Fruit fly (Drosophila melanogaster): ENCODE data around the gene CG10555.
A peak's percentile ranks its signal among the peaks of the same experiment; 100 is the strongest.

The CG10555 gene

DNA sequence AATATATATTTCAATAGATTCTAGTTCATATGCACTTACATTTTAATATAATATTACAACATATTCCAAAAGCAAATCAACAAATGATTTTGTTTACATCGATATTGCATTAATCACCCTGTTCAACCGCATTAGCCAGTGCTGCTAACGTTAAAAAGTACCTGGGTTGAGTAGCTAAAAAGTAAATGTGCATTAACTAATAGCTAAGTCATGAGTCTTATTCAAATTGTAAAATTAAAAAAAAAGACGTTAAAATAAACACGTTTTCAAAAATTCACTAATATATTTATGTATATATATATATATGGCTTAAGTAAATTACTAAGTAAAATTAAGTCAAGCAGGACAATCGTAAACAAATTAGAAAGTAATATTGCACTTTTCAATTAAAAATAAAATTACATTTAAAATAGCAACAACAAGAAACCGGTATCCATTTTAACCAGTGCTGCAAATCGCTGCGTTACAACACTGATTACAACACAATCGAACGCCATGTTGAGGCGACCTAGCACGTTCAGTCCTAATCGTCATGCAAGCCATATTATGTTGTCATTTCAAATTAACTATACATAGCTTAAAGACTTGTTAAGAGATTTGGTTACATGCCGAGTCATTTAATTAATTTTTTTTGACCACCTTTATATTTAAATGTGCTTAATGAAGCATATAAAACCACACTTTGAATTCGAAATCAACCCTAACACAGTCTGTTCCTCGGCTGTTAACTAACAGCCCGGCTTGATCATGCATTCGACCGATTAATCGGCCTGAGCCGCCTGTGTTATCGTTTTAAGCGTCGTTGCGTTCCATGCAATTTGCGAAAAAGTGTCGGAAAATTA lies at the start of gene CG10555:
CG10555 (plus strand) TSS at position 764 of the 842 bp plus-strand sequence.
- TF ChIP-seq CG8478 (optimal IDR thresholded peaks at IDR 0.05) (no peak), pan (optimal IDR thresholded peaks at IDR 0.05) (no peak), usp (GFP tag; optimal IDR thresholded peaks at IDR 0.05) (no peak), EcR (GFP tag; optimal IDR thresholded peaks at IDR 0.05) (no peak), psq (optimal IDR thresholded peaks at IDR 0.05) (no peak), Dll (optimal IDR thresholded peaks at IDR 0.05) (no peak)

DNA sequence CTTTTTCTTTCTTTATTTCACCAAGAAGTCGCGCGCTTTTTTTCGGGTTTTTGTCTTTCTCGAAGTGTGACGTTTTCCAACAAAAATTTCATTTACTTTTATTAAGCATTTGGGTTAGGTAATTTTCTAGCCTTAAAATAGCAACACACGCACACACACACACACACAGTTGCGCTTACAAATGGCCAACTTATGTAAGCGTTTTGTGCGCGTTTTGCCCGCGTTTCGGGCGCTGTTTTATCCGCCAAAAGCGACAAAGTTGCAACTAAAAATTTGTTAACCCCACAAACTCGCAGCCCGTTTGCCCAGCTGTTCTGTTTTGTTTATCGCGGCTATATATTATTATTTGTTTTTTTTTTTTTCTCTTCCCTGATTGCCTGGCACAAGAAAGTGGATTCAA lies 32.4 kb upstream of the CG10555 start:
- TF ChIP-seq psq (optimal IDR thresholded peaks at IDR 0.05) (no peak), Dll (optimal IDR thresholded peaks at IDR 0.05) (no peak)

DNA sequence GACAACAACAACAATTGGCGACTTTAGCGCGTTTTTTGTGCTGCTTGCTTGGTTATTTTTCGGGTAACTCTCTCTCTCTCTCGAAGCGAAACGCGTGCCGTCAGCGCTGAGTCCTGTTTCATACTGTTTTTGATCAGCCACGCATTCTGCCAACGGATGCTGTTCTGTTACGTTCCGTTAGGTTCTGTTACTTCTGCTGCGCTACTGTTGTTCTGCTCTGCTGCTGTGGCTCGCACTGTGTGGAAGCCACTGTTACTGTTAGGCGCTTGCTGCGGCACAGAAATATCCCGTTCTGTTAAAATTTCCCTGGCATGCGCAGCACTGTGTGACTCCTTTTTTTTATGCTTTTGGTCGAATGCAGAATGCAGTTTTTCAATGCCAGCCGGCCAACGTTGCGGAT lies 31.7 kb upstream of the CG10555 start, which contains the start of gene nAChRalpha3:
nAChRalpha3 (minus strand) TSS at position 101 of the 400 bp plus-strand sequence.
- TF ChIP-seq Dll (optimal IDR thresholded peaks at IDR 0.05): no peak
- no peak for TF ChIP-seq CG8478 (optimal IDR thresholded peaks at IDR 0.05)
- no peak for TF ChIP-seq pan (optimal IDR thresholded peaks at IDR 0.05)

DNA sequence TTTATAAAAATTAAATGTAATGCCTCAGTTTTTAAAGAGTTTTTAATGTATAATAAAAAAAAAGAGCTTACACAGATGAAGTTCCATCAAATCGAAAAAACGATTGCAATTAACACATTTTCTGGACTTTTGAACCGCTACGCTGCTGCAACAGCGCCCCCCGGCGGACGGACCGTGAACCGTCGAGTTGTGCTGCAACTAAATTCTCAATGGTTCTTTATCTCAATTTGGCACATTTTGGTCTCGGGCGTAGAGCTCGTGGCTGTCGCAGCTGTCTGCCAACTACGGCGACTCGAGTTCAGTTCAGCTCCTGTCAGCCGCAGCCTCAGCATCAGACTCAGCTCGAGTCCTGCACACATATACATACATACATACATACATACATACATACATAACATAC lies 27.0 kb upstream of the CG10555 start:
- TF ChIP-seq Dll (optimal IDR thresholded peaks at IDR 0.05) (no peak), CG8478 (optimal IDR thresholded peaks at IDR 0.05) (no peak), psq (optimal IDR thresholded peaks at IDR 0.05) (no peak), EcR (GFP tag; optimal IDR thresholded peaks at IDR 0.05) (no peak), pan (optimal IDR thresholded peaks at IDR 0.05) (no peak), usp (GFP tag; optimal IDR thresholded peaks at IDR 0.05) (no peak)

DNA sequence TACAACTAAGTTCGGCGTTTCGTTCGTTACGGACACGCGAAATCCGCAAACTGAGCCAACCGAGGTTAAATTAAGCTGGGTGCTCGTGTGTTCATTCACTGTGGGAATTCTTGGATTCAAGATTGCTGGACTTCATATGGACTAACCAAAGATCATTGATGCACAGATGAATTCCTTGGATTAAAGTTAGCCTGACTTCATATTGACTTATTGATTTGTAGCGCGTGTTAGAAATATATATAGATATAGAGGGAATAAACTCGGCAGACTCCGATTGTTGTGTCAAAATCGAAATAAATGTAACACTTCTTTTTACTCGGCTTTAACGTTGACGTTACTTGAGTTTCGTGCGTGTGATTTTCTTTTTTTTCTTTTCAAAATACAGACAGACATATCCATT lies 13.3 kb upstream of the CG10555 start, which contains the start of gene CG1387:
CG1387 (plus strand) TSS at position 301 of the 400 bp plus-strand sequence.
- no peak for TF ChIP-seq CG8478 (optimal IDR thresholded peaks at IDR 0.05)

DNA sequence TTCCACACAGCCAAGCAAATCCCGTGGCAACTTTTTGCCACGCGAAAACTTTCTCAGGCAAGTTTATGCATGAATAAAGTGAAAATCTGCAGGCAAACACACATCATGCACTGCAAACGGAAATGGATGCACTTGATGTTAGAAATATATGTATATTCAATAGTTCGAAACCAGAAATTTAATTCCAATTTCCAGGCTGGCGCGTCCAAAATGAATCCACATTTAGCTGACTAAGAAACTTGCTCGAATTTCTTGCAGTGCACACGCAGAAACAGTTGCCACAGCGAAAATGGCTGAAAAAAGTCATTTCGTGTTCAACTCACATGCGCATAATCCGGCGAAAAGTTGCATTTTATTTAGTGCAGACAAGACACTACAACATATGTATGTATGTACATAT lies 2.1 kb upstream of the CG10555 start:
- no peak for TF ChIP-seq psq (optimal IDR thresholded peaks at IDR 0.05)
- TF ChIP-seq EcR (GFP tag; optimal IDR thresholded peaks at IDR 0.05): no peak

DNA sequence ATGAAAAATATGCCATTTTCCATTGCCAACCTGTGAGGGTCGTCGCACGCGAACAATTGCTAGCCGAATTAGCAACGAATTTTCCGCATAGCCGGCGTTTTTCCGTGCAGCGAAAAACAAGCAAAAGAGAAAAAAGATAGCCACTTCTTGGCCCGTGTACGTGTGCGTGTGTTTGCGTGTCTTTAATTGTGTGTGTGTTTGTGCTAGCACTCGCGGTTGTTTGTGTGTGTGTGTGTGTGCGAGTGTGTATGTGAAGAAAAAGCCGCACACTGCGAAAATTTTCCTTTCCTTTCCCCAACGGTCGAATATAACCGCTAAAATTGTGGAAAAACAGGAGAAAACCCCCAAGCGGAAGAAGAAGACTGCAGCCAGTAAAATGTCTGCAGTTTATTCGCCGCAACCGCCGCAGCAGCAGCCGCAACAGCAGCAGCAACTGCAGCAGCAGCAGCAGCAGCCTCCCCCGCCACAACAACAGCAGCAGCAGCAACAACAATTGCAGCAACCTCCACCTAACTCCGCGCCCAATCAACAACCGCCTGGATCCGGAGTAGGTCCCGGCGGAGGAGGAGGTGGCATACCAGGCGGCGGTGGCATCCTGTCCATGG lies 381 bp downstream of the CG10555 start:
- TF ChIP-seq CG8478 (optimal IDR thresholded peaks at IDR 0.05): no peak
- no peak for TF ChIP-seq psq (optimal IDR thresholded peaks at IDR 0.05)
- TF ChIP-seq usp (GFP tag; optimal IDR thresholded peaks at IDR 0.05): no peak
- no peak for TF ChIP-seq EcR (GFP tag; optimal IDR thresholded peaks at IDR 0.05)
- no peak for TF ChIP-seq Dll (optimal IDR thresholded peaks at IDR 0.05)
- TF ChIP-seq pan (optimal IDR thresholded peaks at IDR 0.05): no peak

DNA sequence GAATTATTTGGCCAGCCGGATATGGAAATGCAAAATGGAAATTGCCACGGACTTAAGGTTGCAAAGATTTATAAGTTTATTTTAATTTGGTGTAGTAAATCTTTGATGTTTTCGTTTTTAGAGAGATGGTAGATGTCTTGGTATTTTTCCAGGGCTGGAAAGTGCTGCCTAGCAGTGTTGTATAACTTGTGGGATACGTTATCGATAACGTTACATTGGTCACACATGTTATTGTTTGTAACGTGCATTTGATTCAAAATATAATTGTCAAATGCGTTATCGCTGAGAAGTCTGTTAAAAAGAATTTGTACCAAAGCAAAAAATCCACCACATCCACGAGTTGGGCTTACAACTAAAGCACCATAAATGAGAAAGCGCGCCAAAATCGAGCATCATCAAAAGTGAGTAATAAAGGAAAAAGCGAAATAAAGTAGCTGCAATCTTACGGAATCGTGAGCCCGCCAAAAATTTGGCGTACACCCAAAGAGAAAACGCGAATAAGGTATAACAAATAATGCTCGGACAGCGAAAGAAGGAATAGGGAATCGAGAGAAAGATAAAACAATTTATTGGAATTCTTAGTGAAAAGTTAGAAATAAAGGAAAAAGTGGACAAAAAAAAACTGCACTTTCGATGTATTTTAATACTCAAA lies 8.5 kb downstream of the CG10555 start, which contains the start of gene PIG-T:
PIG-T (minus strand) TSS at position 140 of the 652 bp plus-strand sequence.
- TF ChIP-seq psq (optimal IDR thresholded peaks at IDR 0.05) (no peak), CG8478 (optimal IDR thresholded peaks at IDR 0.05) (no peak), usp (GFP tag; optimal IDR thresholded peaks at IDR 0.05) (no peak), EcR (GFP tag; optimal IDR thresholded peaks at IDR 0.05) (no peak), Dll (optimal IDR thresholded peaks at IDR 0.05) (no peak)

DNA sequence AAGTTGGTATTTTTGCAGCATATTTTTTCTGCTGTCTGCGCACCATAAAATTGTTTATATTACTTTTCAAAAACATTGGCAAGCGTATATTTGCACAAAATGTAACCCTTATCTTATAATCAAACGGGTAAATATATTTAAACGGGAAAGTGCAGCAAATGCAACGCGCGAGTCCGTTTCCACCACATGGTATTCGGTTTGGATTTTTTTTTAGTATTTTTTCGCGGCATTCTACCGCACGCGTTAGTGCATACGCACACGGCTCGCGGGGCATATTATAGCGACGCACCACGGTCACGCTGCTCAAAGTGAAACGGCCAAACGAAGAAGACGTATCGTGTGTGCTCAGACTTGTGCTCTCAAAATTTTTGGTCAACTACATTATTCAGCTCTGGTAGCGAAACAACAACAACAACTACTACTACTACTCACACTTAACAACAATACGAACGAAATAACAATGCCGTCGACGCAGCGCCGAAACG lies 10.3 kb downstream of the CG10555 start, which contains the start of gene Trf2:
Trf2 (plus strand) TSS at position 302 of the 485 bp plus-strand sequence.
- no peak for TF ChIP-seq EcR (GFP tag; optimal IDR thresholded peaks at IDR 0.05)
- TF ChIP-seq pan (optimal IDR thresholded peaks at IDR 0.05): no peak
- no peak for TF ChIP-seq CG8478 (optimal IDR thresholded peaks at IDR 0.05)

DNA sequence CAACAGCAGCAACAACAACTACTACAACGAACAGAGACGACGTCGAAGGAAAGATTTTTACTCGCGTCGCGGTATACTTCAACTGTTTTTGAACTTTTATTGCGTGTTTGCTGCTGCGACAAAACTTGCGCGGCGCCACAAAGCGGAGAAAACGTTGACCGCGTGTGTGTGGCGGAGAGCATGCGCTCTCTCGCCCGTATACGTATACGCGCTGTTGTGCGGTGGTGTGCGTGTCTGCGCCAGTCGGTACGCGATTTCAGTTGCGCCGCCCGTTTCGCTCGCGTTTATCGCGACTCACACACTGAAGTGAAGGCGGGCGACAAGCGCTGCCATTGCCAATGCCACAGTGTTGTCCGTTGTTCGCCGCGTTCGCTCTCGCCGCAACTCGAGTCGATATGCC lies 11.1 kb downstream of the CG10555 start:
- TF ChIP-seq EcR (GFP tag; optimal IDR thresholded peaks at IDR 0.05) (no peak), Dll (optimal IDR thresholded peaks at IDR 0.05) (peak; percentile 40), psq (optimal IDR thresholded peaks at IDR 0.05) (no peak), CG8478 (optimal IDR thresholded peaks at IDR 0.05) (no peak), pan (optimal IDR thresholded peaks at IDR 0.05) (no peak), usp (GFP tag; optimal IDR thresholded peaks at IDR 0.05) (no peak)

DNA sequence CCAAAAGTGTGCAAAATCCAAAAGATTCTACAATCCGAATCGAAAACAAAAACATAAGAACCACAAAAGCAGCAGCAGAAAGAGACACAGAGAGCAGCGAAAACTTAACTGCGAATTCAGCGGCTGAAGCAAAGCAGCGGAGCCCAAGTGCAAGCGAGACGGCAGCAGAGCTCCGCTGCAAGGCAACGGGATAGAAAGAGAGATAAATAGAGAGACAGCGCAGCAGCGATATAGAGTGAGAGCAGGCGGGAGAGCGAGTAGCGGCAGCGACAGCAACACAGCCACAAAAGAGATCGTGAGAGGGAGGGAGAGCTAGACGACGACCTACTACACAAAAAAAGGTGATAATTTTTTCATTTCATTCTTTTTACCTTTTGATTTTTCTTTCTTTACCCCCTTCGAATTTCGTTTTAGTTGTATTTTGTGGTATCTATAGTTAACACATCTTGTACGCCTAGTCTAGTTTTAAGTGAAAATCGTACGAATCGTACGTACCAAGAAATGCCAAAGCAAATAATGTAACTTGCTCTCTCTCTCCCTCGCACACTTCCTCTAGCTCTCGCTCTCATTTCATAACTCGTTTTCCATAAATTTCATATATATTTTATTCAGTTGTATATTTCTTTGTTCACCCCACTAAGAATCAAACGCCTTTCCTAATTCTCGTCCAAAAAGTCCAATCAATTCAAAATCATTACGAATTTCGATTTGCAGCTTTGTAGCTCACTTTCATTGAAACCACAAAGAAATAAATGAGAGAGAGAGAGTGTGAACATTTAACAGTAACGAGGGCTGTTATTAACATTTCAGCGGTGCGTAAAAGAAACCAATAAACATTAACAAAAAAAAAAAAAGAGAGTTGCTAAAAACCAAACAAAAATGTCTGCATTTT lies 11.9 kb downstream of the CG10555 start:
- TF ChIP-seq usp (GFP tag; optimal IDR thresholded peaks at IDR 0.05) (no peak), CG8478 (optimal IDR thresholded peaks at IDR 0.05) (peak; percentile 82), pan (optimal IDR thresholded peaks at IDR 0.05) (no peak), psq (optimal IDR thresholded peaks at IDR 0.05) (no peak), EcR (GFP tag; optimal IDR thresholded peaks at IDR 0.05) (no peak), Dll (optimal IDR thresholded peaks at IDR 0.05) (no peak)

Measured in whole organism.